Worm (Caenorhabditis elegans): Measurements from ENCODE around the gene C41H7.2.

DNA sequence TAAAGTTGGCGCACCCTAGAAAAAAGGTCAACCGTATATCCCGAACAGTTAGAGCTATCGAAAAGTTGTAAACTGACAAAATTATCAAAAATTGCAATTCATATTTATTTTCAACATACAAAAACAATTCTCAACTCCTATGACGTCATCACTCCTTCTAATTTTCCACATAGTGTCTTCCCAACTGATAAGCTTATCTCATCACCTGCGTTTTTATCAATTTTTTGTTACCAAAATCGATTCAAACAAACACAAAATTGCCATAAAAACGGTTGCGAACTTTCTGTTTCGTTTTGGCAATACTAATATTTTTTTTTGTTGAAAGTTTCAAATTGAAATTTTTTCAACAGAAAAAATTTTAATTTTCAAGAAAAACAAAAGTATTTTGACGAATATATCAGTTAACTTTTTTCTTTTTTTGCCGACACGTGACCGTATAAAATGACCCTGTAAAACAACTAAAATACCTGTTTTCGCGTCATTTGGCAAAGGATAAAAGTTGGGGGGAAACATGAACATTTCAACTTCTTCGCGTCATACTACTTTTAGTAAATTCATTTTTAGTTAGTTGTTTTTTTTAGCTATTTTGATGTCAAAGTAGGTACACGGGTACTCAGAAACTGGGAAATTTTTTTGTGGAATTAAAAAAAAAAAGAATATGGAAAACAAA, 38.9 kb upstream of the C41H7.2 start:
- TF ChIP-seq nhr-28 (tag; optimal IDR thresholded peaks at IDR 0.05): peak; percentile 70
- no peak for TF ChIP-seq ZK546.5 (tag; optimal IDR thresholded peaks at IDR 0.05)
- no peak for TF ChIP-seq nhr-42 (GFP tag; IDR thresholded peaks at IDR 0.05)
- TF ChIP-seq zag-1 (tag; optimal IDR thresholded peaks at IDR 0.05): no peak
- no peak for TF ChIP-seq skn-1 (tag; optimal IDR thresholded peaks at IDR 0.05)
- no peak for TF ChIP-seq nhr-11 (tag; optimal IDR thresholded peaks at IDR 0.05)
- TF ChIP-seq aha-1 (tag): peak; percentile 38
- peak; percentile 65 for TF ChIP-seq nhr-77 (tag; optimal IDR thresholded peaks at IDR 0.05)
- no peak for TF ChIP-seq nhr-76 (tag; optimal IDR thresholded peaks at IDR 0.05)
- no peak for TF ChIP-seq lir-3 (tag; optimal IDR thresholded peaks at IDR 0.05)
- TF ChIP-seq nhr-10 (tag; optimal IDR thresholded peaks at IDR 0.05): no peak
- no peak for TF ChIP-seq sdz-12 (GFP tag; optimal IDR thresholded peaks at IDR 0.05)

Data from whole organism, L4 larva.